Worm (Caenorhabditis elegans) whole organism, L3 larva: Measurements from ENCODE around the gene tbb-1.

ENCODE experiments used
- elt-1 ChIP-seq: fragments of 150-350 bp; optimal IDR thresholded peaks from 2 replicates; lab custom pipeline; 2014; ENCODE audit warnings: missing biosample characterization, missing genetic modification characterization
- fkh-10 ChIP-seq: sonication (generic microtip); optimal IDR thresholded peaks from 2 replicates; lab custom pipeline; 2017; ENCODE audit warnings: missing biosample characterization, missing genetic modification reagents, missing genetic modification characterization
- fos-1 ChIP-seq: fragments of 150-350 bp; optimal IDR thresholded peaks from 2 replicates; lab custom pipeline; 2014; ENCODE audit warnings: missing biosample characterization, missing genetic modification characterization
- nhr-12 ChIP-seq: fragments of 150-350 bp; optimal IDR thresholded peaks from 2 replicates; lab custom pipeline; 2014; ENCODE audit warnings: missing biosample characterization, missing genetic modification characterization
- nhr-23 ChIP-seq: fragments of 150-350 bp; optimal IDR thresholded peaks from 2 replicates; lab custom pipeline; 2014; ENCODE audit warnings: missing biosample characterization, missing genetic modification reagents, missing genetic modification characterization
- nhr-25 ChIP-seq: sonication (generic microtip); optimal IDR thresholded peaks from 2 replicates; lab custom pipeline; 2017; ENCODE audit warnings: missing biosample characterization, missing genetic modification characterization
- nhr-28 ChIP-seq: fragments of 150-350 bp; optimal IDR thresholded peaks from 2 replicates; lab custom pipeline; 2014; ENCODE audit warnings: missing biosample characterization, missing genetic modification characterization
- pha-4 ChIP-seq: fragments of 150-350 bp; optimal IDR thresholded peaks from 2 replicates; lab custom pipeline; 2014; ENCODE audit warnings: missing biosample characterization, missing genetic modification reagents, missing genetic modification characterization
- skn-1 ChIP-seq: fragments of 150-350 bp; optimal IDR thresholded peaks from 2 replicates; lab custom pipeline; 2014; ENCODE audit warnings: missing biosample characterization, missing genetic modification characterization
- unc-62 ChIP-seq: fragments of 150-350 bp; sonication (generic microtip); optimal IDR thresholded peaks from 4 replicates; lab custom pipeline; 2014; ENCODE audit warnings: missing biosample characterization, missing genetic modification reagents, missing genetic modification characterization
- ztf-11 ChIP-seq: fragments of 150-350 bp; optimal IDR thresholded peaks from 2 replicates; lab custom pipeline; 2014; ENCODE audit warnings: missing biosample characterization, missing genetic modification characterization
- ztf-4 ChIP-seq: fragments of 150-350 bp; optimal IDR thresholded peaks from 2 replicates; lab custom pipeline; 2014; ENCODE audit warnings: missing biosample characterization, missing genetic modification characterization

DNA sequence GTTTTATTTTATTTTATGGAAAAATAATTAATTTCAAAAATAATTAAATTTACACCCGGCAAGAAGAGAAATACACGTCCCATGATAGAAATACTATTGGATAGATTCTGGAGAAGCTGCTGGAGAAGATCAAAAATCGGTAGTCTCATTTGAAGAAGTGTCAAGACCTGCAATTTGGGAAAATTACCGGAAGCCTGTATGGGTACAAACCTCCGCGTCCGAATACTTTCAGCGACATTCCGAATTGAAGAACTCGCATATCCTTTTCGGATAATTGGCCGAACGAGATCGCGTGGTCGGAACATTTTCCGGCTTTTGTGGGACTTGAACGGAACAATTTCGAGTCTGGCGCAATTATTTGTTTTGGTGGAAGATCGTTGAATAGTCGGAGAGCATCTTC is 33.7 kb downstream of the tbb-1 start:
- TF ChIP-seq fkh-10 (GFP tag; lab: Kevin White, UChicago), result no peak
- TF ChIP-seq skn-1 (tag; lab: Kevin White, UChicago), result no peak
- TF ChIP-seq ztf-4 (tag; lab: Kevin White, UChicago), result no peak
- no peak for TF ChIP-seq nhr-12
- no peak for TF ChIP-seq ztf-11 (tag; lab: Kevin White, UChicago)
- TF ChIP-seq nhr-28 (tag; lab: Kevin White, UChicago), result no peak
- no peak for TF ChIP-seq nhr-25 (tag; lab: Kevin White, UChicago)
- no peak for TF ChIP-seq unc-62 (GFP tag; lab: Kevin White, UChicago)
- TF ChIP-seq elt-1, result no peak
- TF ChIP-seq pha-4 (tag; lab: Kevin White, UChicago), result no peak
- TF ChIP-seq nhr-23 (tag; lab: Kevin White, UChicago), result no peak
- TF ChIP-seq fos-1 (tag; lab: Kevin White, UChicago), result no peak
